Worm (Caenorhabditis elegans): ENCODE data around the gene srh-109.

DNA sequence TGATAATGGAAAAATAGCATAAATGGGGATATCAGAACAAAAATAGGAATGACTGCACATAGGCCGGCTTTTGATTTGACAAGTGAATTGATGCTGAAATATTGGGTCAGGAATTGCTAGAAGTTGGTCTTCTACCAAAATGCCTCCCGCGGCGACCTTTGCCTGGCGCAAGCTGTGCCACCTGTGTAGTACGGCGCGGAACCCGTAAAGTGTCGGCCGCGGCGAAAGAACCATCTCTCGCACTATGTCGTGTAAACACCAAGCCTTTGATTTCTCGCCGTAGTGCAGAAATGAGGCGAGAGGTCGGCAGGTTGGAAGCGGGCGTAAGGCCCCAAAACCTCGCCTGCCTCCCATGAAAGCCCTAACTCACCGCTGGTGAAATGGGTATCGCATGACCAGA is 41.1 kb upstream of the srh-109 start:
- TF ChIP-seq egl-27 (tag; optimal IDR thresholded peaks at IDR 0.05) (no peak), ama-1 (optimal IDR thresholded peaks at IDR 0.05) (no peak), ceh-63 (GFP tag; optimal IDR thresholded peaks at IDR 0.05) (no peak), tbx-2 (tag; optimal IDR thresholded peaks at IDR 0.05) (no peak), unc-62 (GFP tag; optimal IDR thresholded peaks at IDR 0.05) (no peak), xbp-1 (tag; optimal IDR thresholded peaks at IDR 0.05) (no peak), mep-1 (tag; optimal IDR thresholded peaks at IDR 0.05) (no peak), ets-5 (GFP tag; IDR thresholded peaks at IDR 0.05) (no peak), nhr-11 (tag; optimal IDR thresholded peaks at IDR 0.05) (no peak)
